Worm (Caenorhabditis elegans): ENCODE measurements around the gene tebp-2.

tebp-2 gene

DNA sequence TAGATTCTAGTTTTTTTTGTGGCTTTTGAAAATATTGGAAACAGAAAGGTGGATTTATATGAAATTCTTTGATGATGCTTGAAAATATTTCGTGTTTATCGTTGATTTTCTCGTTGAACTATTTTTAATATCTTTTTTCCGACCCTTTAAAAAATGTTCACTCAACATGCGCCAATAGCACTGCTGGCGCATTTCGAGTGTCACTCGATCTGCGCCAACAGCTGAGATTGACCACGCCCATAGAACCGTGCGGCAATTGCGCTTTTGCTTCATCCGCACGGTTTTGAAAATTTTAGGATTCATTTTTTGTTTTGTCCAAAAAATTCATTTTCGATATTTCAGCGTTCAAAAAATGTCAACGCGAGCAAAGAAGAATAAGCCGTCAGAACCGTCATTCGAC, at the start of gene tebp-2:
TSS of gene tebp-2 (plus strand) at position 343 of the 400 bp plus-strand sequence.
- TF ChIP-seq elt-2 (tag; optimal IDR thresholded peaks at IDR 0.05) (no peak), ztf-4 (tag; optimal IDR thresholded peaks at IDR 0.05) (no peak), efl-1 (optimal IDR thresholded peaks at IDR 0.05) (no peak), efl-1 (GFP tag; optimal IDR thresholded peaks at IDR 0.05 in 1 of 2) (peak in 1 of 2 experiments; percentile 80), nhr-76 (tag; optimal IDR thresholded peaks at IDR 0.05) (no peak), lin-14 (GFP tag; optimal IDR thresholded peaks at IDR 0.05) (no peak), vab-15 (tag; optimal IDR thresholded peaks at IDR 0.05) (no peak), egl-13 (tag; optimal IDR thresholded peaks at IDR 0.05) (no peak), elt-3 (tag; optimal IDR thresholded peaks at IDR 0.05) (no peak), mep-1 (tag; optimal IDR thresholded peaks at IDR 0.05) (no peak), lin-35 (GFP tag; optimal IDR thresholded peaks at IDR 0.05) (peak in 1 of 2 experiments; percentile 10)

DNA sequence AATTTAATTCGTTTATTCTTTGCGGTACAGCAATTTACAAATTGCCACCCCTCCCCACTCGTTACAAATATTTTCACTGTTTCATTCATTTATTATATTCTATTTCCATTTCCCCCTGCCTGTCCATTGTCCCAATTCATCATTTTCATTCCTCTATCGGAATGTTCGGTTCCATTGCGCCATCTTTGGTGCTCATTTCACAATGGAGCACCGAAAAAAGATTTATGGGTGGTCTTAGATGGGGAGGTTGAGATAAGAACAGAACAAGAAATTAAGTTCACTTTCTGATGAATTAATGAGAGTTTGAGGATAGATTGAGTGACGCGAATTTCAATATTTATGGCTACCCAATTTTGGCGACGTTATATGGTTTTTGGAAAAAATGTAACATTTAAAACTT, 49.2 kb upstream of the tebp-2 start:
- TF ChIP-seq jun-1 (tag; optimal IDR thresholded peaks at IDR 0.05), result no peak
- TF ChIP-seq C34B4.2 (tag; optimal IDR thresholded peaks at IDR 0.05), result no peak
- no peak for TF ChIP-seq blmp-1 (tag; optimal IDR thresholded peaks at IDR 0.05)
- TF ChIP-seq efl-3 (GFP tag; optimal IDR thresholded peaks at IDR 0.05), result no peak
- no peak for TF ChIP-seq ceh-88 (GFP tag; IDR thresholded peaks at IDR 0.05)
- TF ChIP-seq irx-1 (tag; optimal IDR thresholded peaks at IDR 0.05), result no peak
- no peak for TF ChIP-seq elt-3 (tag; optimal IDR thresholded peaks at IDR 0.05)
- no peak for TF ChIP-seq nhr-12 (tag; optimal IDR thresholded peaks at IDR 0.05)
- TF ChIP-seq lir-3 (tag; optimal IDR thresholded peaks at IDR 0.05; ENCODE audit: poor library complexity), result no peak

DNA sequence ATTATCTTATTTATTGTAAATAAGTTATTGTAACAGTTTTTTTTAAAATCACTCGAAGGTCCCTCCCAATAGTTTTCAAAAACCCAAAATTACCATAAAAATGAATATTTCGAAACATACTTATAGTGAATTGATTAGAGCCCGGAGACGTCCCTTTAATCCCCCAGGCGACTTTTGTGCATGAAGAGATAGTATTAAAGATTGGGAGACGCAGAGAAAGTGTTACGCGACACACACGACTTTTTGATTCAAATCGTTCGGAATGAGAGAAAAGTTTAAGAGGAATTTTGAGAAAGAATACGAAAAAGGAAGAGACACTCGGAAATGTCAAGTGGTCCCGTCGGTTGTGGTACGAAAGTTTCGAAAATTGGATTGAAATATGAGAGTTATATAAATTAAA, 48.3 kb upstream of the tebp-2 start:
- no peak for TF ChIP-seq lin-39 (tag; optimal IDR thresholded peaks at IDR 0.05)
- no peak for TF ChIP-seq egl-27 (tag; optimal IDR thresholded peaks at IDR 0.05)
- TF ChIP-seq ama-1 (optimal IDR thresholded peaks at IDR 0.05), result no peak
- TF ChIP-seq nhr-85 (tag), result no peak

DNA sequence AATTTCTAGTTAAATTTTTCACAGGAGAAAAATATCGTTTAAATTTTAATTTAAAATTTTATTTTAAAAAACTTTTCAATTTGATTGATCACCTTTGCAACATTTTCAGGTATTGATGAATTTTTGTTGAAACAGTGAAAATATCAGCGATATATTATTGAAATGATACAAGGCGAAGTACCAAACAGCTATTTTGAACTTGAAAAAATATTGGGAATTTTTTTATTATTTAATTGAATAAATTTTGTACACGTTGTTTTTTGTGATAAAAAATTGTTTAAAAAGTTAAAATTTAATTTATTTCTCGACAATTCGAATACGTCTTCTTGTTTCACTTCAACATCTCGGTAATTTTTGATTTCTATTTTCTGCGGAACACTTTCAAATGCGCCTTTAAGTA, 47.7 kb upstream of the tebp-2 start, which contains the start of gene B0273.1:
TSS of gene B0273.1 (plus strand) at position 301 of the 400 bp plus-strand sequence.
- no peak for TF ChIP-seq sup-37 (GFP tag; optimal IDR thresholded peaks at IDR 0.05)
- no peak for TF ChIP-seq F16B12.6 (tag; optimal IDR thresholded peaks at IDR 0.05)
- no peak for TF ChIP-seq skn-1 (tag; optimal IDR thresholded peaks at IDR 0.05)
- no peak for TF ChIP-seq nhr-20 (tag; optimal IDR thresholded peaks at IDR 0.05)
- TF ChIP-seq nhr-85 (tag), result no peak
- TF ChIP-seq unc-30 (tag; optimal IDR thresholded peaks at IDR 0.05), result no peak
- no peak for TF ChIP-seq C16A3.4 (tag; optimal IDR thresholded peaks at IDR 0.05)
- TF ChIP-seq grh-1 (GFP tag; IDR thresholded peaks at IDR 0.05), result no peak
- no peak for TF ChIP-seq lin-14 (GFP tag; optimal IDR thresholded peaks at IDR 0.05)
- TF ChIP-seq hpl-2 (GFP tag; optimal IDR thresholded peaks at IDR 0.05), result no peak
- no peak for TF ChIP-seq fkh-10 (GFP tag; optimal IDR thresholded peaks at IDR 0.05)
- no peak for TF ChIP-seq tbx-2 (tag; optimal IDR thresholded peaks at IDR 0.05)
- no peak for TF ChIP-seq nhr-84 (tag; optimal IDR thresholded peaks at IDR 0.05)
- no peak for TF ChIP-seq ztf-4 (tag; optimal IDR thresholded peaks at IDR 0.05)
- TF ChIP-seq sox-4 (tag; optimal IDR thresholded peaks at IDR 0.05), result no peak
- no peak for TF ChIP-seq ceh-8 (GFP tag; optimal IDR thresholded peaks at IDR 0.05)
- no peak for TF ChIP-seq hlh-17 (GFP tag; optimal IDR thresholded peaks at IDR 0.05; ENCODE audit: borderline replicate concordance)
- no peak for TF ChIP-seq unc-62 (GFP tag; optimal IDR thresholded peaks at IDR 0.05)
- TF ChIP-seq mdl-1 (tag; optimal IDR thresholded peaks at IDR 0.05), result no peak
- no peak for TF ChIP-seq ztf-11 (tag; optimal IDR thresholded peaks at IDR 0.05)
